Fruit fly (Drosophila melanogaster) whole organism, embryonic: ENCODE measurements around the gene cmb.

ENCODE experiments used
- CG12219 ChIP-seq: fragments of 200-800 bp; sonication (Bioruptor generic); optimal IDR thresholded peaks from 3 replicates; lab custom pipeline; 2018; ENCODE audit warnings: missing biosample characterization, mild to moderate bottlenecking, missing genetic modification characterization
- CG12942 ChIP-seq: fragments of 200-800 bp; sonication (Bioruptor generic); optimal IDR thresholded peaks from 3 replicates; lab custom pipeline; 2016; ENCODE audit warnings: missing biosample characterization, missing genetic modification characterization
- CG15601 ChIP-seq: fragments of 200-800 bp; sonication (Bioruptor generic); optimal IDR thresholded peaks from 3 replicates; lab custom pipeline; 2019; ENCODE audit warnings: missing biosample characterization, mild to moderate bottlenecking, missing genetic modification characterization, moderate library complexity
- CG16863 ChIP-seq: fragments of 200-800 bp; sonication (Bioruptor generic); optimal IDR thresholded peaks from 3 replicates; lab custom pipeline; 2016; ENCODE audit warnings: missing biosample characterization, missing genetic modification characterization
- CG17912 ChIP-seq: fragments of 200-800 bp; sonication (Bioruptor generic); optimal IDR thresholded peaks from 2 replicates; lab custom pipeline; 2018; ENCODE audit warnings: missing biosample characterization, mild to moderate bottlenecking, missing genetic modification characterization
- CG18764 ChIP-seq: fragments of 200-800 bp; sonication (Bioruptor generic); optimal IDR thresholded peaks from 3 replicates; lab custom pipeline; 2016; ENCODE audit warnings: missing biosample characterization, missing genetic modification characterization
- CG2116 ChIP-seq: fragments of 200-800 bp; sonication (Bioruptor generic); optimal IDR thresholded peaks from 3 replicates; lab custom pipeline; 2018; ENCODE audit warnings: missing biosample characterization, mild to moderate bottlenecking, missing genetic modification characterization
- CG2129 ChIP-seq: fragments of 200-800 bp; sonication (Bioruptor generic); IDR thresholded peaks from 2 replicates; pipeline ENCODE4 v1.3.6; 2022; ENCODE audit warnings: missing biosample characterization, missing genetic modification characterization; ENCODE audit not compliant: partially characterized antibody
- CG2875 ChIP-seq: fragments of 200-800 bp; sonication (Bioruptor generic); optimal IDR thresholded peaks from 2 replicates; lab custom pipeline; 2017; ENCODE audit warnings: missing biosample characterization, mild to moderate bottlenecking, missing genetic modification characterization, missing genetic modification reagents
- CG2889 ChIP-seq: fragments of 200-800 bp; sonication (Bioruptor generic); IDR thresholded peaks from 3 replicates; pipeline ENCODE4 v1.3.6; 2022; ENCODE audit warnings: missing biosample characterization, missing genetic modification characterization
- CG3163 ChIP-seq: fragments of 200-800 bp; sonication (Bioruptor generic); optimal IDR thresholded peaks from 3 replicates; lab custom pipeline; 2016; ENCODE audit warnings: missing biosample characterization, missing genetic modification characterization
- CG32772 ChIP-seq: fragments of 200-800 bp; sonication (Bioruptor generic); IDR thresholded peaks from 2 replicates; pipeline ENCODE4 v1.3.6; 2022; ENCODE audit warnings: missing biosample characterization, missing genetic modification characterization
- CG3995 ChIP-seq: fragments of 200-800 bp; sonication (Bioruptor generic); optimal IDR thresholded peaks from 3 replicates; lab custom pipeline; 2016; ENCODE audit warnings: missing biosample characterization, missing genetic modification characterization
- CG4328 ChIP-seq: fragments of 200-800 bp; sonication (Bioruptor generic); optimal IDR thresholded peaks from 3 replicates; lab custom pipeline; 2017; ENCODE audit warnings: missing biosample characterization, missing genetic modification reagents, missing genetic modification characterization
- CG43689 ChIP-seq: fragments of 200-800 bp; sonication (Bioruptor generic); IDR thresholded peaks from 2 replicates; pipeline ENCODE4 v1.3.6; 2022; ENCODE audit warnings: missing biosample characterization, missing genetic modification characterization
- CG4820 ChIP-seq: fragments of 200-800 bp; sonication (Bioruptor generic); optimal IDR thresholded peaks from 3 replicates; lab custom pipeline; 2016; ENCODE audit warnings: missing biosample characterization, missing genetic modification characterization
- CG7271 ChIP-seq: fragments of 200-800 bp; sonication (Bioruptor generic); optimal IDR thresholded peaks from 2 replicates; lab custom pipeline; 2018; ENCODE audit warnings: missing biosample characterization, mild to moderate bottlenecking, missing genetic modification characterization, moderate library complexity
- CG7987 ChIP-seq: fragments of 200-800 bp; sonication (Bioruptor generic); optimal IDR thresholded peaks from 2 replicates; lab custom pipeline; 2018; ENCODE audit warnings: missing biosample characterization, mild to moderate bottlenecking, missing genetic modification characterization, moderate library complexity
- CG8089 ChIP-seq: fragments of 200-800 bp; sonication (Bioruptor generic); optimal IDR thresholded peaks from 3 replicates; lab custom pipeline; 2016; ENCODE audit warnings: missing biosample characterization, missing genetic modification characterization
- CG8388 ChIP-seq: fragments of 200-800 bp; sonication (Bioruptor generic); optimal IDR thresholded peaks from 2 replicates; lab custom pipeline; 2019; ENCODE audit warnings: missing biosample characterization, mild to moderate bottlenecking, missing genetic modification characterization, moderate library complexity
- CG9437 ChIP-seq: fragments of 200-800 bp; sonication (Bioruptor generic); optimal IDR thresholded peaks from 2 replicates; lab custom pipeline; 2018; ENCODE audit warnings: missing biosample characterization, mild to moderate bottlenecking, missing genetic modification characterization
- CG9609 ChIP-seq: fragments of 200-800 bp; sonication (Bioruptor generic); optimal IDR thresholded peaks from 3 replicates; lab custom pipeline; 2016; ENCODE audit warnings: missing biosample characterization, missing genetic modification characterization
- CG9797 ChIP-seq: fragments of 200-800 bp; sonication (Bioruptor generic); optimal IDR thresholded peaks from 3 replicates; lab custom pipeline; 2018; ENCODE audit warnings: missing biosample characterization, mild to moderate bottlenecking, missing genetic modification characterization
- CG9876 ChIP-seq: fragments of 200-800 bp; sonication (Bioruptor generic); optimal IDR thresholded peaks from 2 replicates; lab custom pipeline; 2016; ENCODE audit warnings: missing biosample characterization, missing genetic modification characterization
- Camta ChIP-seq: fragments of 200-800 bp; sonication (Bioruptor generic); optimal IDR thresholded peaks from 2 replicates; lab custom pipeline; 2016; ENCODE audit warnings: missing biosample characterization, missing genetic modification characterization
- Dbx ChIP-seq: fragments of 200-800 bp; sonication (Bioruptor generic); IDR thresholded peaks from 3 replicates; pipeline ENCODE4 v1.3.6; 2022; ENCODE audit warnings: missing biosample characterization, missing genetic modification characterization
- Dref ChIP-seq: fragments of 200-800 bp; sonication (Bioruptor generic); IDR thresholded peaks from 2 replicates; pipeline ENCODE4 v1.3.6; 2022; ENCODE audit warnings: missing biosample characterization, missing genetic modification characterization
- HLH3B ChIP-seq: fragments of 200-800 bp; sonication (Bioruptor generic); IDR thresholded peaks from 2 replicates; pipeline ENCODE4 v1.3.6; 2022; ENCODE audit warnings: missing biosample characterization, missing genetic modification characterization
- MESR4 ChIP-seq: fragments of 200-800 bp; sonication (Bioruptor generic); optimal IDR thresholded peaks from 2 replicates; lab custom pipeline; 2018; ENCODE audit warnings: missing biosample characterization, mild to moderate bottlenecking, missing genetic modification characterization, moderate library complexity
- Max ChIP-seq: fragments of 200-800 bp; sonication (Bioruptor generic); optimal IDR thresholded peaks from 2 replicates; lab custom pipeline; 2016; ENCODE audit warnings: missing biosample characterization, mild to moderate bottlenecking, missing genetic modification characterization
- NK7.1 ChIP-seq: fragments of 200-800 bp; sonication (Bioruptor generic); optimal IDR thresholded peaks from 3 replicates; lab custom pipeline; 2016; ENCODE audit warnings: missing biosample characterization, missing genetic modification characterization
- Nf-YC ChIP-seq: fragments of 200-800 bp; optimal IDR thresholded peaks from 3 replicates; lab custom pipeline; 2019; ENCODE audit warnings: missing biosample characterization, mild to moderate bottlenecking, missing genetic modification characterization, moderate library complexity
- Oaz ChIP-seq: fragments of 200-800 bp; sonication (Bioruptor generic); IDR thresholded peaks from 2 replicates; pipeline ENCODE4 v1.3.6; 2022; ENCODE audit warnings: missing biosample characterization, missing genetic modification characterization
- Rfx ChIP-seq: fragments of 200-800 bp; sonication (Bioruptor generic); IDR thresholded peaks from 2 replicates; pipeline ENCODE4 v1.3.6; 2022; ENCODE audit warnings: missing biosample characterization, missing genetic modification characterization
- Sin3A ChIP-seq: fragments of >200 bp; optimal IDR thresholded peaks from 2 replicates; lab custom pipeline; 2018
- Sry-δ ChIP-seq: fragments of 200-800 bp; sonication (Bioruptor generic); optimal IDR thresholded peaks from 2 replicates; lab custom pipeline; 2016; ENCODE audit warnings: missing biosample characterization, missing genetic modification characterization
- amos ChIP-seq: fragments of 200-800 bp; sonication (Bioruptor generic); IDR thresholded peaks from 2 replicates; pipeline ENCODE4 v1.3.6; 2022; ENCODE audit warnings: missing biosample characterization, missing genetic modification characterization; ENCODE audit not compliant: partially characterized antibody
- bsh ChIP-seq, 2 experiments: fragments of 200-800 bp; sonication (Bioruptor generic); optimal IDR thresholded peaks; 2 replicates each; lab custom pipeline; 2017 to 2018; ENCODE audit warnings: mild to moderate bottlenecking in 2 of 2, missing biosample characterization in 2 of 2, missing genetic modification characterization in 2 of 2, moderate library complexity in 1 of 2
- corto ChIP-seq: fragments of 200-800 bp; sonication (Bioruptor generic); optimal IDR thresholded peaks from 2 replicates; lab custom pipeline; 2016; ENCODE audit warnings: missing biosample characterization, mild to moderate bottlenecking, missing genetic modification characterization, moderate library complexity
- dmrt11E ChIP-seq: fragments of 200-800 bp; sonication (Bioruptor generic); optimal IDR thresholded peaks from 3 replicates; lab custom pipeline; 2018; ENCODE audit warnings: missing biosample characterization, mild to moderate bottlenecking, missing genetic modification characterization, moderate library complexity
- dysf ChIP-seq: fragments of 200-800 bp; sonication (Bioruptor generic); IDR thresholded peaks from 3 replicates; pipeline ENCODE4 v1.3.6; 2022; ENCODE audit warnings: missing biosample characterization, missing genetic modification characterization
- h ChIP-seq: fragments of >200 bp; optimal IDR thresholded peaks from 2 replicates; lab custom pipeline; 2017
- kay ChIP-seq: fragments of 200-800 bp; sonication (Bioruptor generic); optimal IDR thresholded peaks from 2 replicates; lab custom pipeline; 2016; ENCODE audit warnings: missing biosample characterization, missing genetic modification characterization
- pb ChIP-seq: fragments of 200-800 bp; sonication (Bioruptor generic); optimal IDR thresholded peaks from 3 replicates; lab custom pipeline; 2016; ENCODE audit warnings: missing biosample characterization, missing genetic modification characterization
- pita ChIP-seq: fragments of 200-800 bp; sonication (Bioruptor generic); optimal IDR thresholded peaks from 2 replicates; lab custom pipeline; 2017; ENCODE audit warnings: missing biosample characterization, mild to moderate bottlenecking, missing genetic modification characterization
- sima ChIP-seq: fragments of 200-800 bp; sonication (Bioruptor generic); optimal IDR thresholded peaks from 2 replicates; lab custom pipeline; 2016; ENCODE audit warnings: missing biosample characterization, missing genetic modification characterization
- slou ChIP-seq: fragments of 200-800 bp; sonication (Bioruptor generic); optimal IDR thresholded peaks from 3 replicates; lab custom pipeline; 2016; ENCODE audit warnings: missing biosample characterization, missing genetic modification characterization
- ssp ChIP-seq: fragments of 200-800 bp; sonication (Bioruptor generic); IDR thresholded peaks from 2 replicates; pipeline ENCODE4 v1.3.6; 2022; ENCODE audit warnings: missing biosample characterization, missing genetic modification characterization
- trem ChIP-seq: fragments of 200-800 bp; optimal IDR thresholded peaks from 3 replicates; lab custom pipeline; 2019; ENCODE audit warnings: missing biosample characterization, mild to moderate bottlenecking, missing genetic modification characterization, moderate library complexity
- vfl ChIP-seq: fragments of 200-800 bp; sonication (Bioruptor generic); optimal IDR thresholded peaks from 2 replicates; lab custom pipeline; 2016; ENCODE audit warnings: missing biosample characterization, missing genetic modification characterization
- wdn ChIP-seq: fragments of 200-800 bp; sonication (Bioruptor generic); IDR thresholded peaks from 2 replicates; pipeline ENCODE4 v1.3.6; 2022; ENCODE audit warnings: missing biosample characterization, missing genetic modification characterization
- zen ChIP-seq: fragments of 200-800 bp; sonication (Bioruptor generic); optimal IDR thresholded peaks from 3 replicates; lab custom pipeline; 2018; ENCODE audit warnings: missing biosample characterization, mild to moderate bottlenecking, missing genetic modification characterization, moderate library complexity

The cmb gene

dm6 chr3L:13412200-13412885, 30.1 kb upstream of the cmb start, which contains the start of the genes CG10222 and flr:
CG10222 (minus strand) TSS chr3L:13412453.
flr (plus strand) TSS chr3L:13412843.
- TF ChIP-seq pita (no peak), CG2889 (GFP tag; lab: Robert Waterston, UW) (no peak), CG3995 (GFP tag; lab: Kevin White, UChicago) (peak; percentile 17), Max (GFP tag; lab: Kevin White, UChicago) (peak; percentile 30), CG8089 (GFP tag; lab: Kevin White, UChicago) (no peak), CG4328 (GFP tag; lab: Kevin White, UChicago) (no peak), CG7987 (GFP tag; lab: Kevin White, UChicago) (no peak), NK7.1 (GFP tag; lab: Kevin White, UChicago) (no peak), CG2129 (peak; percentile 46; the same call in 1 of the 2 replicates), vfl (GFP tag; lab: Kevin White, UChicago) (no peak), CG3163 (GFP tag; lab: Kevin White, UChicago) (no peak), zen (tag; lab: Kevin White, UChicago) (peak; percentile 10), CG2875 (GFP tag; lab: Kevin White, UChicago) (no peak), h (lab: Kevin White, UChicago) (no peak), CG12219 (GFP tag; lab: Kevin White, UChicago) (no peak), dysf (no peak), CG9609 (GFP tag; lab: Kevin White, UChicago) (no peak), CG12942 (GFP tag; lab: Kevin White, UChicago) (no peak), MESR4 (GFP tag; lab: Kevin White, UChicago) (no peak), Rfx (GFP tag; lab: Robert Waterston, UW) (peak; percentile 43; the same call in 1 of the 2 replicates), Oaz (GFP tag; lab: Robert Waterston, UW) (no peak), CG4820 (no peak), CG7271 (no peak), CG9437 (GFP tag; lab: Kevin White, UChicago) (no peak), kay (GFP tag; lab: Kevin White, UChicago) (peak; percentile 24), CG17912 (GFP tag; lab: Kevin White, UChicago) (no peak), amos (GFP tag; lab: Robert Waterston, UW) (peak; percentile 68), Sry-δ (GFP tag; lab: Kevin White, UChicago) (peak; percentile 86), CG15601 (tag; lab: Kevin White, UChicago) (peak; percentile 19), CG16863 (GFP tag; lab: Kevin White, UChicago) (no peak), ssp (no peak), trem (tag; lab: Kevin White, UChicago) (peak; percentile 41), Dref (GFP tag; lab: Robert Waterston, UW) (peak; percentile 76), pb (GFP tag; lab: Kevin White, UChicago) (no peak), Dbx (GFP tag; lab: Robert Waterston, UW) (peak; percentile 42; the same call in 1 of the 3 replicates), CG32772 (GFP tag; lab: Robert Waterston, UW) (no peak), Camta (no peak), CG18764 (GFP tag; lab: Kevin White, UChicago) (no peak), CG43689 (GFP tag; lab: Robert Waterston, UW) (no peak), CG9876 (GFP tag; lab: Kevin White, UChicago) (no peak), dmrt11E (no peak), CG2116 (GFP tag; lab: Kevin White, UChicago) (peak; percentile 70), bsh (GFP tag; optimal IDR thresholded peaks at IDR 0.05; lab: Kevin White, UChicago) (no peak), corto (GFP tag; lab: Kevin White, UChicago) (no peak), CG8388 (GFP tag; lab: Kevin White, UChicago) (no peak), Sin3A (lab: Kevin White, UChicago) (peak; percentile 3), sima (GFP tag; lab: Kevin White, UChicago) (no peak), Nf-YC (tag; lab: Kevin White, UChicago) (peak; percentile 35), slou (GFP tag; lab: Kevin White, UChicago) (no peak), wdn (GFP tag; lab: Robert Waterston, UW) (no peak), HLH3B (GFP tag; lab: Robert Waterston, UW) (no peak), CG9797 (GFP tag; lab: Kevin White, UChicago) (no peak)
